Fruit fly (Drosophila melanogaster) whole organism, embryonic: ENCODE measurements around the gene mRpL15.

Experiments
- Blimp-1 ChIP-seq: fragments of 200-800 bp; sonication (Bioruptor generic); optimal IDR thresholded peaks from 3 replicates; lab custom pipeline; 2018; ENCODE audit warnings: missing biosample characterization, missing genetic modification characterization, mild to moderate bottlenecking, moderate library complexity, missing genetic modification reagents
- CG10147 ChIP-seq: fragments of 200-800 bp; sonication (Bioruptor generic); optimal IDR thresholded peaks from 2 replicates; lab custom pipeline; 2019; ENCODE audit warnings: missing biosample characterization, mild to moderate bottlenecking, missing genetic modification characterization, moderate library complexity
- CG10267 ChIP-seq: fragments of 200-800 bp; sonication (Bioruptor generic); optimal IDR thresholded peaks from 2 replicates; lab custom pipeline; 2018; ENCODE audit warnings: missing biosample characterization, mild to moderate bottlenecking, missing genetic modification characterization, moderate library complexity
- CG10654 ChIP-seq: fragments of 200-800 bp; sonication (Bioruptor generic); optimal IDR thresholded peaks from 2 replicates; lab custom pipeline; 2016; ENCODE audit warnings: missing biosample characterization, missing genetic modification characterization
- CG11085 ChIP-seq: fragments of 200-800 bp; sonication (Bioruptor generic); IDR thresholded peaks from 2 replicates; pipeline ENCODE4 v1.3.6; 2022; ENCODE audit warnings: missing biosample characterization, missing genetic modification characterization
- CG12155 ChIP-seq: fragments of 200-800 bp; sonication (Bioruptor generic); optimal IDR thresholded peaks from 3 replicates; lab custom pipeline; 2016; ENCODE audit warnings: missing biosample characterization, missing genetic modification characterization
- CG12391 ChIP-seq: fragments of 200-800 bp; sonication (Bioruptor generic); optimal IDR thresholded peaks from 3 replicates; lab custom pipeline; 2018; ENCODE audit warnings: missing biosample characterization, mild to moderate bottlenecking, missing genetic modification characterization, moderate library complexity
- CG15011 ChIP-seq: fragments of 200-800 bp; sonication (Bioruptor generic); optimal IDR thresholded peaks from 3 replicates; lab custom pipeline; 2018; ENCODE audit warnings: missing biosample characterization, mild to moderate bottlenecking, missing genetic modification characterization
- CG1602 ChIP-seq: fragments of 200-800 bp; sonication (Bioruptor generic); optimal IDR thresholded peaks from 3 replicates; lab custom pipeline; 2016; ENCODE audit warnings: missing biosample characterization, missing genetic modification characterization
- CG16815 ChIP-seq: fragments of 200-800 bp; sonication (Bioruptor generic); optimal IDR thresholded peaks from 3 replicates; lab custom pipeline; 2017; ENCODE audit warnings: missing biosample characterization, mild to moderate bottlenecking, missing genetic modification characterization
- CG17568 ChIP-seq: fragments of 200-800 bp; sonication (Bioruptor generic); optimal IDR thresholded peaks from 2 replicates; lab custom pipeline; 2018; ENCODE audit warnings: missing biosample characterization, mild to moderate bottlenecking, missing genetic modification characterization, moderate library complexity
- CG2120 ChIP-seq: fragments of 200-800 bp; sonication (Bioruptor generic); optimal IDR thresholded peaks from 3 replicates; lab custom pipeline; 2016; ENCODE audit warnings: missing biosample characterization, missing genetic modification characterization
- CG2199 ChIP-seq: fragments of 200-800 bp; sonication (Bioruptor generic); IDR thresholded peaks from 3 replicates; pipeline ENCODE4 v1.3.6; 2022; ENCODE audit warnings: missing biosample characterization, missing genetic modification characterization
- CG4820 ChIP-seq: fragments of 200-800 bp; sonication (Bioruptor generic); optimal IDR thresholded peaks from 3 replicates; lab custom pipeline; 2016; ENCODE audit warnings: missing biosample characterization, missing genetic modification characterization
- CG5953 ChIP-seq: fragments of 200-800 bp; sonication (Bioruptor generic); IDR thresholded peaks from 2 replicates; pipeline ENCODE4 v1.3.6; 2022; ENCODE audit warnings: missing biosample characterization, missing genetic modification characterization
- CG6254 ChIP-seq: fragments of 200-800 bp; sonication (Bioruptor generic); optimal IDR thresholded peaks from 3 replicates; lab custom pipeline; 2017; ENCODE audit warnings: mild to moderate bottlenecking, missing biosample characterization, missing genetic modification reagents, missing genetic modification characterization
- CG9437 ChIP-seq: fragments of 200-800 bp; sonication (Bioruptor generic); optimal IDR thresholded peaks from 2 replicates; lab custom pipeline; 2018; ENCODE audit warnings: missing biosample characterization, mild to moderate bottlenecking, missing genetic modification characterization
- CoRest ChIP-seq: fragments of 200-800 bp; sonication (Bioruptor generic); optimal IDR thresholded peaks from 3 replicates; lab custom pipeline; 2018; ENCODE audit warnings: missing biosample characterization, mild to moderate bottlenecking, missing genetic modification characterization, moderate library complexity
- E2f1 ChIP-seq: fragments of 200-800 bp; sonication (Bioruptor generic); IDR thresholded peaks from 2 replicates; pipeline ENCODE4 v1.3.6; 2022; ENCODE audit warnings: missing biosample characterization, missing genetic modification characterization
- Fer1 ChIP-seq: fragments of 200-800 bp; sonication (Bioruptor generic); optimal IDR thresholded peaks from 2 replicates; lab custom pipeline; 2017; ENCODE audit warnings: missing biosample characterization, mild to moderate bottlenecking, missing genetic modification characterization
- Hmr ChIP-seq: fragments of 200-800 bp; sonication (Bioruptor generic); optimal IDR thresholded peaks from 3 replicates; lab custom pipeline; 2017; ENCODE audit warnings: mild to moderate bottlenecking, missing biosample characterization, missing genetic modification reagents, missing genetic modification characterization
- Jarid2 ChIP-seq: fragments of 200-800 bp; sonication (Bioruptor generic); optimal IDR thresholded peaks from 3 replicates; lab custom pipeline; 2017; ENCODE audit warnings: mild to moderate bottlenecking, missing biosample characterization, missing genetic modification reagents, missing genetic modification characterization
- MTF-1 ChIP-seq: fragments of 200-800 bp; sonication (Bioruptor generic); optimal IDR thresholded peaks from 2 replicates; lab custom pipeline; 2018; ENCODE audit warnings: missing biosample characterization, mild to moderate bottlenecking, missing genetic modification characterization, borderline replicate concordance
- NC2α ChIP-seq: fragments of 200-800 bp; sonication (Bioruptor generic); optimal IDR thresholded peaks from 2 replicates; lab custom pipeline; 2016; ENCODE audit warnings: missing biosample characterization, missing genetic modification characterization
- Oli ChIP-seq: fragments of 200-800 bp; sonication (Bioruptor generic); optimal IDR thresholded peaks from 2 replicates; lab custom pipeline; 2018; ENCODE audit warnings: missing biosample characterization, mild to moderate bottlenecking, missing genetic modification characterization, moderate library complexity
- Rx ChIP-seq: fragments of 200-800 bp; sonication (Bioruptor generic); IDR thresholded peaks from 2 replicates; pipeline ENCODE4 v1.3.6; 2022; ENCODE audit warnings: missing biosample characterization, missing genetic modification characterization
- TFAM ChIP-seq: fragments of 200-800 bp; sonication (Bioruptor generic); optimal IDR thresholded peaks from 2 replicates; lab custom pipeline; 2017; ENCODE audit warnings: missing biosample characterization, missing genetic modification characterization, inconsistent platforms
- ato ChIP-seq: fragments of 200-800 bp; sonication (Bioruptor generic); IDR thresholded peaks from 2 replicates; pipeline ENCODE4 v1.3.6; 2022; ENCODE audit warnings: missing biosample characterization, missing genetic modification characterization; ENCODE audit not compliant: partially characterized antibody
- chn ChIP-seq: fragments of 200-800 bp; sonication (Bioruptor generic); optimal IDR thresholded peaks from 2 replicates; lab custom pipeline; 2016; ENCODE audit warnings: missing biosample characterization, missing genetic modification characterization
- crc ChIP-seq: fragments of 200-800 bp; sonication (Bioruptor generic); optimal IDR thresholded peaks from 2 replicates; lab custom pipeline; 2016; ENCODE audit warnings: missing biosample characterization, missing genetic modification characterization
- croc ChIP-seq: fragments of 200-800 bp; sonication (Bioruptor generic); conservative IDR thresholded peaks from 3 replicates; pipeline ENCODE4 v1.3.6; 2022; ENCODE audit warnings: missing biosample characterization, missing genetic modification characterization
- danr ChIP-seq: fragments of 200-800 bp; sonication (Bioruptor generic); IDR thresholded peaks from 2 replicates; pipeline ENCODE4 v1.3.6; 2022; ENCODE audit warnings: missing biosample characterization, missing genetic modification characterization
- disco-r ChIP-seq: fragments of 200-800 bp; sonication (Bioruptor generic); optimal IDR thresholded peaks from 2 replicates; lab custom pipeline; 2016; ENCODE audit warnings: missing biosample characterization, missing genetic modification characterization
- fd3F ChIP-seq: fragments of 200-800 bp; sonication (Bioruptor generic); optimal IDR thresholded peaks from 2 replicates; lab custom pipeline; 2018; ENCODE audit warnings: missing biosample characterization, mild to moderate bottlenecking, missing genetic modification characterization, moderate library complexity
- gfzf ChIP-seq: fragments of 200-800 bp; sonication (Bioruptor generic); optimal IDR thresholded peaks from 2 replicates; lab custom pipeline; 2016; ENCODE audit warnings: missing biosample characterization, mild to moderate bottlenecking, missing genetic modification characterization, moderate library complexity
- jigr1 ChIP-seq: fragments of 200-800 bp; sonication (Bioruptor generic); IDR thresholded peaks from 3 replicates; pipeline ENCODE4 v1.3.6; 2022; ENCODE audit warnings: missing biosample characterization, missing genetic modification characterization
- nerfin-1 ChIP-seq: fragments of 200-800 bp; sonication (Bioruptor generic); optimal IDR thresholded peaks from 3 replicates; lab custom pipeline; 2019; ENCODE audit warnings: missing biosample characterization, mild to moderate bottlenecking, missing genetic modification characterization, moderate library complexity
- pfk ChIP-seq: fragments of 200-800 bp; sonication (Bioruptor generic); optimal IDR thresholded peaks from 2 replicates; lab custom pipeline; 2018; ENCODE audit warnings: missing biosample characterization, mild to moderate bottlenecking, missing genetic modification characterization, moderate library complexity
- pho ChIP-seq: fragments of 200-800 bp; sonication (Bioruptor generic); optimal IDR thresholded peaks from 2 replicates; lab custom pipeline; 2016; ENCODE audit warnings: missing biosample characterization, missing genetic modification characterization
- ranshi ChIP-seq: fragments of 200-800 bp; sonication (Bioruptor generic); IDR thresholded peaks from 2 replicates; pipeline ENCODE4 v1.3.6; 2022; ENCODE audit warnings: missing biosample characterization, missing genetic modification characterization
- sc ChIP-seq, 3 experiments: fragments of >200 bp in 2 of 3; fragments of 200-800 bp in 1 of 3; sonication (Bioruptor generic) in 1 of 3; optimal IDR thresholded peaks; 2 replicates in 2 of 3; 3 replicates in 1 of 3; lab custom pipeline; 2017; ENCODE audit warnings: mild to moderate bottlenecking in 1 of 3, missing biosample characterization in 1 of 3, missing genetic modification characterization in 1 of 3, missing genetic modification reagents in 1 of 3
- slp2 ChIP-seq: fragments of 200-800 bp; sonication (Bioruptor generic); optimal IDR thresholded peaks from 2 replicates; lab custom pipeline; 2016; ENCODE audit warnings: missing biosample characterization, missing genetic modification characterization
- sna ChIP-seq: fragments of 200-800 bp; sonication (Bioruptor generic); IDR thresholded peaks from 2 replicates; pipeline ENCODE4 v1.3.6; 2022; ENCODE audit warnings: missing biosample characterization, missing genetic modification characterization; ENCODE audit not compliant: partially characterized antibody
- stc ChIP-seq: fragments of 200-800 bp; sonication (Bioruptor generic); IDR thresholded peaks from 2 replicates; pipeline ENCODE4 v1.3.6; 2022; ENCODE audit warnings: missing biosample characterization, missing genetic modification characterization
- stwl ChIP-seq: fragments of 200-800 bp; sonication (Bioruptor generic); optimal IDR thresholded peaks from 3 replicates; lab custom pipeline; 2018; ENCODE audit warnings: missing biosample characterization, mild to moderate bottlenecking, missing genetic modification characterization, moderate library complexity
- wor ChIP-seq: fragments of 200-800 bp; sonication (Bioruptor generic); IDR thresholded peaks from 2 replicates; pipeline ENCODE4 v1.3.6; 2022; ENCODE audit warnings: missing biosample characterization, missing genetic modification characterization
- zf30C ChIP-seq: fragments of 200-800 bp; sonication (Bioruptor generic); optimal IDR thresholded peaks from 3 replicates; lab custom pipeline; 2018; ENCODE audit warnings: missing biosample characterization, mild to moderate bottlenecking, missing genetic modification characterization

mRpL15 gene

dm6 chr3L:20452813-20453682 is 17.0 kb upstream of the mRpL15 start, which contains the start of gene CG5199:
TSS of gene CG5199 (minus strand) at chr3L:20452864.
- TF ChIP-seq pfk (no peak), CG6254 (GFP tag; lab: Kevin White, UChicago) (peak; percentile 53), CG1602 (peak; percentile 56), nerfin-1 (tag; lab: Kevin White, UChicago) (no peak), Oli (tag; lab: Kevin White, UChicago) (peak; percentile 56), ato (GFP tag; lab: Robert Waterston, UW) (peak; percentile 32; the same call in 1 of the 2 replicates), Blimp-1 (GFP tag; lab: Kevin White, UChicago) (peak; percentile 61), E2f1 (peak; percentile 64), CG12391 (peak; percentile 80), sna (peak; percentile 60; the same call in 1 of the 2 replicates), Rx (GFP tag; lab: Robert Waterston, UW) (peak; percentile 36; the same call in 1 of the 2 replicates), Hmr (peak; percentile 75), stc (GFP tag; lab: Robert Waterston, UW) (no peak), CG11085 (GFP tag; lab: Robert Waterston, UW) (0 out of 2 replicates have a peak, but pooled peaks have one; percentile 45), zf30C (GFP tag; lab: Kevin White, UChicago) (peak; percentile 86), CG4820 (GFP tag; lab: Kevin White, UChicago) (peak; percentile 67), CoRest (tag; lab: Kevin White, UChicago) (peak; percentile 85), slp2 (GFP tag; lab: Kevin White, UChicago) (no peak), CG15011 (GFP tag; lab: Kevin White, UChicago) (no peak), chn (GFP tag; lab: Kevin White, UChicago) (no peak), Jarid2 (GFP tag; lab: Kevin White, UChicago) (peak; percentile 25), wor (GFP tag; lab: Robert Waterston, UW) (peak; percentile 53), CG17568 (GFP tag; lab: Kevin White, UChicago) (no peak), disco-r (no peak), CG10654 (GFP tag; lab: Kevin White, UChicago) (peak; percentile 73), jigr1 (GFP tag; lab: Robert Waterston, UW) (no peak), CG5953 (GFP tag; lab: Robert Waterston, UW) (no peak), crc (GFP tag; lab: Kevin White, UChicago) (no peak), stwl (peak; percentile 50), CG16815 (peak; percentile 37), gfzf (peak; percentile 33), CG2199 (GFP tag; lab: Robert Waterston, UW) (no peak), CG10147 (GFP tag; lab: Kevin White, UChicago) (no peak), CG2120 (peak; percentile 62), croc (GFP tag; lab: Robert Waterston, UW) (peak; percentile 57), CG9437 (GFP tag; lab: Kevin White, UChicago) (peak; percentile 72), CG10267 (tag; lab: Kevin White, UChicago) (peak; percentile 69), pho (GFP tag; lab: Kevin White, UChicago) (peak; percentile 15), TFAM (no peak), danr (peak; percentile 41; the same call in 1 of the 2 replicates), ranshi (GFP tag; lab: Robert Waterston, UW) (peak; percentile 56; the same call in 1 of the 2 replicates), fd3F (GFP tag; lab: Kevin White, UChicago) (peak; percentile 55), CG12155 (peak; percentile 58), sc (optimal IDR thresholded peaks at IDR 0.05; lab: Kevin White, UChicago) (no peak), sc (GFP tag; optimal IDR thresholded peaks at IDR 0.05; lab: Kevin White, UChicago) (peak; percentile 51), NC2α (GFP tag; lab: Kevin White, UChicago) (no peak), Fer1 (GFP tag; lab: Kevin White, UChicago) (peak; percentile 60), MTF-1 (GFP tag; lab: Kevin White, UChicago) (no peak)
